Worm (Caenorhabditis elegans) whole organism, L1 larva: ENCODE results near the gene F53F4.18.

ENCODE experiments used
- ceh-88 ChIP-seq: fragments of 200-800 bp; sonication (Bioruptor generic); IDR thresholded peaks from 2 replicates; pipeline ENCODE4 v1.3.6; 2022; ENCODE audit warnings: missing genetic modification characterization, missing compliant biosample characterization
- efl-3 ChIP-seq: fragments of 200-800 bp; sonication (Bioruptor generic); optimal IDR thresholded peaks from 2 replicates; lab custom pipeline; 2018; ENCODE audit warnings: mild to moderate bottlenecking, missing genetic modification characterization, missing compliant biosample characterization
- lsy-2 ChIP-seq, 2 experiments: fragments of 150-350 bp; optimal IDR thresholded peaks; 2 replicates each; lab custom pipeline; 2014; ENCODE audit warnings: missing biosample characterization in 2 of 2, missing genetic modification characterization in 2 of 2
- mab-9 ChIP-seq: fragments of 200-800 bp; sonication (Bioruptor generic); IDR thresholded peaks from 2 replicates; pipeline ENCODE4 v1.3.6; 2022; ENCODE audit warnings: missing genetic modification reagents, missing genetic modification characterization, missing compliant biosample characterization
- nhr-77 ChIP-seq: fragments of 150-350 bp; optimal IDR thresholded peaks from 2 replicates; lab custom pipeline; 2014; ENCODE audit warnings: missing biosample characterization, missing genetic modification characterization
- pax-3 ChIP-seq: fragments of 200-800 bp; sonication (Bioruptor generic); optimal IDR thresholded peaks from 2 replicates; lab custom pipeline; 2018; ENCODE audit warnings: mild to moderate bottlenecking, missing genetic modification characterization, moderate library complexity, missing compliant biosample characterization
- sox-4 ChIP-seq: sonication (generic microtip); optimal IDR thresholded peaks from 2 replicates; lab custom pipeline; 2016; ENCODE audit warnings: missing genetic modification characterization, missing compliant biosample characterization
- sptf-1 ChIP-seq: fragments of 150-350 bp; optimal IDR thresholded peaks from 2 replicates; lab custom pipeline; 2014; ENCODE audit warnings: missing biosample characterization, missing genetic modification characterization
- vab-15 ChIP-seq: sonication (generic microtip); optimal IDR thresholded peaks from 2 replicates; lab custom pipeline; 2017; ENCODE audit warnings: missing genotype, mild to moderate bottlenecking, missing genetic modification characterization, missing compliant biosample characterization
- ztf-4 ChIP-seq: fragments of 150-350 bp; optimal IDR thresholded peaks from 2 replicates; lab custom pipeline; 2014; ENCODE audit warnings: missing biosample characterization, missing genetic modification characterization

ce11 chrV:13609806-13610205 is 19.9 kb downstream of the F53F4.18 start:
- TF ChIP-seq nhr-77 (tag; lab: Kevin White, UChicago) (no peak), mab-9 (GFP tag; lab: Robert Waterston, UW) (no peak), sptf-1 (tag; lab: Kevin White, UChicago) (no peak), vab-15 (tag; lab: Kevin White, UChicago) (no peak), ztf-4 (no peak), sox-4 (no peak), ceh-88 (no peak), pax-3 (tag; lab: Kevin White, UChicago) (no peak), efl-3 (no peak), lsy-2 (tag; optimal IDR thresholded peaks at IDR 0.05; lab: Kevin White, UChicago) (no peak)
